Fruit fly (Drosophila melanogaster): ENCODE data around the gene tHMG1.

DNA sequence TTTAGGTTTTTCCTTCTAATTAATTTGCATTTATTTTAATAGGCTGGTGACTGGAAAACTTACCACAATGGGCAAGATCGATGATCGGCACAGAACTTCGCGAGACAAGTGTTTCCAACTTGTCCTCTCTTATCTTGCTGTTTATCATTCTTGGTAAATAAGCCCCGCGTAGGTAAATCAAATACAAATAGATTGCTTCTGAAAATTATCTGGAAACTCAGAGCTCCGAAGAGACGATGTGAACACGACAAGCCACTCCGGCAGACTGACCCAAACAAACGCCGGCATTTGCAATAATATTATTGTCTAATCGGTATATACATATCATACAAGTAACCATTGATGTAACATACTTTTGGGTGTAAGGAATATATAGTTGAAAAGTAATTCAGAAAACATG, 38.7 kb downstream of the tHMG1 start, which contains the start of gene CG33099:
- no peak for TF ChIP-seq usp (GFP tag; optimal IDR thresholded peaks at IDR 0.05)
- no peak for TF ChIP-seq Myc (optimal IDR thresholded peaks at IDR 0.05)
- TF ChIP-seq Hr83 (GFP tag; optimal IDR thresholded peaks at IDR 0.05; ENCODE audit: poor library complexity, severe bottlenecking) = peak; percentile 89
- TF ChIP-seq Dfd (GFP tag; optimal IDR thresholded peaks at IDR 0.05) = no peak
- peak; percentile 1 for TF ChIP-seq Vsx2 (GFP tag; optimal IDR thresholded peaks at IDR 0.05; ENCODE audit: partially characterized antibody)
- TF ChIP-seq fru (GFP tag; optimal IDR thresholded peaks at IDR 0.05) = peak; percentile 35
- TF ChIP-seq psq (GFP tag; optimal IDR thresholded peaks at IDR 0.05) = no peak
- no peak for TF ChIP-seq Rel (GFP tag; optimal IDR thresholded peaks at IDR 0.05)
- peak; percentile 19 for TF ChIP-seq Rel (tag; optimal IDR thresholded peaks at IDR 0.05)
- TF ChIP-seq pan (optimal IDR thresholded peaks at IDR 0.05) = no peak
- TF ChIP-seq sage (GFP tag; optimal IDR thresholded peaks at IDR 0.05) = no peak
